Worm (Caenorhabditis elegans): ENCODE results near the gene dmd-5.

DNA sequence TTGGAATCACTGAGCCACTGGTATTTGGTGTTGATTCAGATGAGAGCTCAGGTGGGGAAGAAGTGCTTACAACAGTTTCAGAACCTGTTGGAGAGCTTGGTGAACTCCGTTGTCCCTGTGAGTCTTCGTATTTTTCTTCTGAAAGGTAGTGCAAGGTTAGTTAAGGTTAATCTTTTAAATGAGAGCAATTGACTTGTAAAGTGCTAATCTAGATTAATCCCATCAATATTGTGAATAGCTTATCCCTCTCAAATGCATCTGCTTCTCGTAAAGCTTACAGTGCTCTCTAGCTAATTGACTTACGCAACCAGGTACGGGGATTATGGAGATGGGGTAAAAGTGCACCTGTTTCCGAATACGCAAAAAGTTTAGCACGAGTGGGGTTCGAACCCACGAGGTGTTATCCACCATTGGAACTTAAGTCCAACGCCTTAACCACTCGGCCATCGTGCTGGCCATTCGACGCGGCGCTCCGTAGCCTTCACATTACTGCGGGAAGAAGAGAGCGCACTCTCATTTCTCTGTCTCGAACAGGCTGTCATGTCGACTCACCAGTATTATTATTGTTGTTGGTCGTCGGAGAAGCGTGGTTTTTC, 1.4 kb downstream of the dmd-5 start:
- TF ChIP-seq ztf-23 (GFP tag; IDR thresholded peaks at IDR 0.05) (peak; percentile 80), klf-2 (GFP tag; conservative IDR thresholded peaks at IDR 0.05) (no peak; the same call in 1 of the 2 replicates), cog-1 (tag; optimal IDR thresholded peaks at IDR 0.05) (peak; percentile 11), med-1 (GFP tag; optimal IDR thresholded peaks at IDR 0.05; ENCODE audit: insufficient read depth) (no peak), tab-1 (GFP tag; IDR thresholded peaks at IDR 0.05) (peak; percentile 82), flt-1 (GFP tag; IDR thresholded peaks at IDR 0.05) (peak; percentile 80; the same call in 1 of the 2 replicates), T22C8.4 (GFP tag; IDR thresholded peaks at IDR 0.05) (peak; percentile 41; the same call in 1 of the 2 replicates), ref-1 (GFP tag; conservative IDR thresholded peaks at IDR 0.05) (0 out of 2 replicates have a peak, but pooled peaks have one; percentile 39)

Data from whole organism, midembryonic.